Worm (Caenorhabditis elegans) whole organism, L4 larva: ENCODE results near the gene igdb-3.
A peak's percentile ranks its signal among the peaks of the same experiment; 100 is the strongest.

ENCODE experiments used
- D1046.2 ChIP-seq: fragments of 200-800 bp; sonication (Bioruptor generic); IDR thresholded peaks from 2 replicates; pipeline ENCODE4 v1.3.6; 2022; ENCODE audit warnings: missing genetic modification characterization, missing compliant biosample characterization
- F26F4.8 ChIP-seq: fragments of 200-800 bp; sonication (Bioruptor generic); conservative IDR thresholded peaks from 2 replicates; pipeline ENCODE4 v1.3.6; 2022; ENCODE audit warnings: missing genetic modification characterization, missing compliant biosample characterization
- F37D6.2 ChIP-seq: sonication (generic microtip); optimal IDR thresholded peaks from 2 replicates; lab custom pipeline; 2016; ENCODE audit warnings: mild to moderate bottlenecking, missing genetic modification characterization, missing compliant biosample characterization
- F49E8.2 ChIP-seq: sonication (generic microtip); optimal IDR thresholded peaks from 2 replicates; lab custom pipeline; 2016; ENCODE audit warnings: missing compliant biosample characterization, mild to moderate bottlenecking, missing genetic modification characterization, borderline replicate concordance
- Y105C5A.15 ChIP-seq: fragments of 200-800 bp; sonication (Bioruptor generic); IDR thresholded peaks from 2 replicates; pipeline ENCODE4 v1.3.6; 2022; ENCODE audit warnings: missing genetic modification characterization, missing compliant biosample characterization
- Y48G9A.11 ChIP-seq: fragments of 200-800 bp; sonication (Bioruptor generic); IDR thresholded peaks from 2 replicates; pipeline ENCODE4 v1.3.6; 2022; ENCODE audit warnings: missing genetic modification reagents, missing genetic modification characterization, missing compliant biosample characterization
- Y5F2A.4 ChIP-seq: fragments of 200-800 bp; sonication (Bioruptor generic); optimal IDR thresholded peaks from 2 replicates; lab custom pipeline; 2018; ENCODE audit warnings: mild to moderate bottlenecking, missing genetic modification characterization, missing compliant biosample characterization
- ZK546.5 ChIP-seq, 2 experiments: sonication (generic microtip); optimal IDR thresholded peaks; 2 replicates each; lab custom pipeline; 2017; ENCODE audit warnings: missing biosample characterization in 2 of 2, missing genetic modification characterization in 2 of 2
- aha-1 ChIP-seq: fragments of 150-350 bp; peaks from one replicate; lab custom pipeline; 2014; ENCODE audit warnings: missing biosample characterization, missing genetic modification characterization
- ama-1 ChIP-seq: fragments of 150-350 bp; optimal IDR thresholded peaks from 2 replicates; lab custom pipeline; 2014; ENCODE audit warnings: inconsistent platforms, mixed read lengths
- ceh-20 ChIP-seq: fragments of 200-800 bp; sonication (Bioruptor generic); IDR thresholded peaks from 2 replicates; pipeline ENCODE4 v1.3.6; 2022; ENCODE audit warnings: missing genetic modification reagents, missing genetic modification characterization, missing compliant biosample characterization
- ceh-28 ChIP-seq: fragments of 150-350 bp; optimal IDR thresholded peaks from 2 replicates; lab custom pipeline; 2014; ENCODE audit warnings: missing biosample characterization, missing genetic modification reagents, missing genetic modification characterization
- ceh-32 ChIP-seq: sonication (generic microtip); optimal IDR thresholded peaks from 2 replicates; lab custom pipeline; 2016; ENCODE audit warnings: mild to moderate bottlenecking, missing genetic modification characterization, missing compliant biosample characterization; ENCODE audit not compliant: poor library complexity
- ceh-44 ChIP-seq: fragments of 200-800 bp; sonication (Bioruptor generic); IDR thresholded peaks from 2 replicates; pipeline ENCODE4 v1.3.6; 2022; ENCODE audit warnings: missing genetic modification reagents, missing genetic modification characterization, missing compliant biosample characterization
- duxl-1 ChIP-seq: sonication (generic microtip); optimal IDR thresholded peaks from 2 replicates; lab custom pipeline; 2016; ENCODE audit warnings: mild to moderate bottlenecking, missing genetic modification characterization, moderate library complexity, missing compliant biosample characterization; ENCODE audit not compliant: poor library complexity
- fos-1 ChIP-seq: fragments of 150-350 bp; optimal IDR thresholded peaks from 2 replicates; lab custom pipeline; 2014; ENCODE audit warnings: missing biosample characterization, missing genetic modification characterization
- gei-8 ChIP-seq: fragments of 200-800 bp; sonication (Bioruptor generic); optimal IDR thresholded peaks from 2 replicates; lab custom pipeline; 2018; ENCODE audit warnings: mild to moderate bottlenecking, missing genetic modification characterization, missing compliant biosample characterization
- hlh-11 ChIP-seq: fragments of 200-800 bp; sonication (Bioruptor generic); optimal IDR thresholded peaks from 2 replicates; lab custom pipeline; 2018; ENCODE audit warnings: mild to moderate bottlenecking, missing genetic modification characterization, missing compliant biosample characterization
- hmg-1.1 ChIP-seq: fragments of 200-800 bp; sonication (Bioruptor generic); IDR thresholded peaks from 2 replicates; pipeline ENCODE4 v1.3.6; 2022; ENCODE audit warnings: missing genetic modification reagents, missing genetic modification characterization, missing compliant biosample characterization
- lim-7 ChIP-seq: fragments of 200-800 bp; sonication (Bioruptor generic); IDR thresholded peaks from 2 replicates; pipeline ENCODE4 v1.3.6; 2022; ENCODE audit warnings: missing genetic modification characterization, missing compliant biosample characterization
- lin-29 ChIP-seq: fragments of 200-800 bp; sonication (Bioruptor generic); IDR thresholded peaks from 2 replicates; pipeline ENCODE4 v1.3.6; 2022; ENCODE audit warnings: missing genetic modification reagents, missing genetic modification characterization, missing compliant biosample characterization
- lir-3 ChIP-seq: sonication (generic microtip); optimal IDR thresholded peaks from 2 replicates; lab custom pipeline; 2016; ENCODE audit warnings: mild to moderate bottlenecking, missing genetic modification characterization, missing compliant biosample characterization
- madf-5 ChIP-seq, 2 experiments: fragments of 200-800 bp; sonication (Bioruptor generic); IDR thresholded peaks; 2 replicates each; pipeline ENCODE4 v1.3.6; 2022; ENCODE audit warnings: missing compliant biosample characterization in 2 of 2, missing genetic modification characterization in 2 of 2
- mdl-1 ChIP-seq, 2 experiments: fragments of 150-350 bp in 1 of 2; sonication (generic microtip) in 1 of 2; optimal IDR thresholded peaks; 2 replicates each; lab custom pipeline; 2014 to 2017; ENCODE audit warnings: missing biosample characterization in 2 of 2, missing genetic modification characterization in 2 of 2
- mes-2 ChIP-seq: sonication (generic microtip); optimal IDR thresholded peaks from 2 replicates; lab custom pipeline; 2016; ENCODE audit warnings: missing genotype, mild to moderate bottlenecking, missing genetic modification characterization, missing compliant biosample characterization; ENCODE audit not compliant: poor library complexity, severe bottlenecking
- nhr-10 ChIP-seq: fragments of 150-350 bp; optimal IDR thresholded peaks from 2 replicates; lab custom pipeline; 2014; ENCODE audit warnings: missing biosample characterization, missing genetic modification characterization
- nhr-28 ChIP-seq: fragments of 150-350 bp; optimal IDR thresholded peaks from 2 replicates; lab custom pipeline; 2014; ENCODE audit warnings: missing biosample characterization, missing genetic modification characterization
- nhr-41 ChIP-seq: fragments of 200-800 bp; sonication (Bioruptor generic); IDR thresholded peaks from 2 replicates; pipeline ENCODE4 v1.3.6; 2022; ENCODE audit warnings: missing genetic modification reagents, missing genetic modification characterization, missing compliant biosample characterization
- nhr-42 ChIP-seq: fragments of 200-800 bp; sonication (Bioruptor generic); IDR thresholded peaks from 2 replicates; pipeline ENCODE4 v1.3.6; 2022; ENCODE audit warnings: missing genetic modification characterization, missing compliant biosample characterization
- nhr-76 ChIP-seq: fragments of 150-350 bp; optimal IDR thresholded peaks from 2 replicates; lab custom pipeline; 2014; ENCODE audit warnings: missing biosample characterization, missing genetic modification characterization
- nhr-77 ChIP-seq: fragments of 150-350 bp; optimal IDR thresholded peaks from 2 replicates; lab custom pipeline; 2014; ENCODE audit warnings: missing biosample characterization, missing genetic modification characterization
- pha-4 ChIP-seq, 2 experiments: fragments of 150-350 bp in 1 of 2; fragments of 200-800 bp in 1 of 2; sonication (Bioruptor generic) in 1 of 2; IDR thresholded peaks in 1 of 2; optimal IDR thresholded peaks in 1 of 2; 2 replicates each; pipeline versions ENCODE4 v1.3.6 to Lab custom; 2014 to 2022; ENCODE audit warnings: missing genetic modification characterization in 2 of 2, missing genetic modification reagents in 2 of 2, missing biosample characterization in 1 of 2, missing compliant biosample characterization in 1 of 2
- rbr-2 ChIP-seq: sonication (generic microtip); optimal IDR thresholded peaks from 2 replicates; lab custom pipeline; 2016; ENCODE audit warnings: missing genotype, missing genetic modification characterization, missing compliant biosample characterization
- saeg-2 ChIP-seq: fragments of 200-800 bp; sonication (Bioruptor generic); IDR thresholded peaks from 2 replicates; pipeline ENCODE4 v1.3.6; 2022; ENCODE audit warnings: missing genetic modification reagents, missing genetic modification characterization, missing compliant biosample characterization
- spr-1 ChIP-seq: sonication (generic microtip); optimal IDR thresholded peaks from 2 replicates; lab custom pipeline; 2016; ENCODE audit warnings: mild to moderate bottlenecking, missing genetic modification characterization, missing compliant biosample characterization
- spr-3 ChIP-seq: fragments of 200-800 bp; sonication (Bioruptor generic); optimal IDR thresholded peaks from 2 replicates; lab custom pipeline; 2018; ENCODE audit warnings: mild to moderate bottlenecking, missing genetic modification characterization, missing compliant biosample characterization
- tra-1 ChIP-seq: fragments of 200-800 bp; sonication (Bioruptor generic); IDR thresholded peaks from 2 replicates; pipeline ENCODE4 v1.3.6; 2022; ENCODE audit warnings: missing genetic modification reagents, missing genetic modification characterization, missing compliant biosample characterization
- unc-130 ChIP-seq: sonication (generic microtip); optimal IDR thresholded peaks from 2 replicates; lab custom pipeline; 2016; ENCODE audit warnings: missing genetic modification reagents, missing genetic modification characterization, missing compliant biosample characterization
- unc-62 ChIP-seq, 3 experiments: fragments of 150-350 bp in 1 of 3; sonication (generic microtip); optimal IDR thresholded peaks in 2 of 3; peaks in 1 of 3; 1 replicate in 1 of 3; 2 replicates in 2 of 3; lab custom pipeline; 2014 to 2017; ENCODE audit warnings: missing biosample characterization in 3 of 3, missing genetic modification characterization in 3 of 3, missing genetic modification reagents in 3 of 3, missing genotype in 1 of 3
- vab-7 ChIP-seq: fragments of 200-800 bp; sonication (Bioruptor generic); IDR thresholded peaks from 2 replicates; pipeline ENCODE4 v1.3.6; 2022; ENCODE audit warnings: missing genetic modification reagents, missing genetic modification characterization, missing compliant biosample characterization
- zfp-2 ChIP-seq: sonication (generic microtip); optimal IDR thresholded peaks from 2 replicates; lab custom pipeline; 2016; ENCODE audit warnings: mild to moderate bottlenecking, missing genetic modification characterization, missing compliant biosample characterization
- zip-11 ChIP-seq: fragments of 200-800 bp; sonication (Bioruptor generic); IDR thresholded peaks from 2 replicates; pipeline ENCODE4 v1.3.6; 2022; ENCODE audit warnings: missing genetic modification characterization, missing compliant biosample characterization
- zip-2 ChIP-seq: fragments of 150-350 bp; optimal IDR thresholded peaks from 2 replicates; lab custom pipeline; 2014; ENCODE audit warnings: missing biosample characterization, missing genetic modification characterization
- ztf-7 ChIP-seq: fragments of 150-350 bp; optimal IDR thresholded peaks from 2 replicates; lab custom pipeline; 2014; ENCODE audit warnings: missing biosample characterization, missing genetic modification characterization

Gene igdb-3

DNA sequence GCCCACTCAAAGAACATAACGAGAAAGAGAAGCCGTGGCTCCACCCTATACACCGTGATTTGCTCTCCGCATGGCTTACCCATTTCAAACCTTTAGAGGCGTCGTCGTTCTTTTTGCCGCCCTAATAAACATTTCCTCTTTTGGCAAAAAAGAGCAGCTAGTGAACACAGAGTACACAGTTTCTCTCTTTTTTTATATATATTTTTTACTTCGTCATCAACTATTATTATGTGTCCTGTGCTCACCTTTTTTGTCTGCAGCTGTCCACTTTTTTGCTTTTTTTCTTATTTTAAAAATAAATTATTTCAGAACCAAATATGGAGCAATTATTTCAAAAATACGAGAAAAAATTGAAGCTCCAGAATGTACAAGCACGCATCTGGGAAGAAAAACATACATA is 15.6 kb upstream of the igdb-3 start, which contains the start of gene C03B1.2:
C03B1.2 (plus strand) TSS at position 301 of the 400 bp plus-strand sequence.
- no peak for TF ChIP-seq aha-1 (tag; lab: Kevin White, UChicago)
- TF ChIP-seq lim-7 (GFP tag; lab: Robert Waterston, UW), result no peak
- no peak for TF ChIP-seq hlh-11 (tag; lab: Kevin White, UChicago)
- TF ChIP-seq ztf-7 (tag; lab: Kevin White, UChicago), result no peak
- no peak for TF ChIP-seq zip-2

ce11 chrX:6371192-6372116 is 13.8 kb upstream of the igdb-3 start:
- TF ChIP-seq F37D6.2 (tag; lab: Kevin White, UChicago) (peak; percentile 40), unc-130 (GFP tag; lab: Kevin White, UChicago) (peak; percentile 45), unc-62 (GFP tag; optimal IDR thresholded peaks at IDR 0.05 in 1 of 2; lab: Kevin White, UChicago) (peak in 1 of 2 experiments; percentile 92), unc-62 (tag; optimal IDR thresholded peaks at IDR 0.05; lab: Kevin White, UChicago) (no peak), F49E8.2 (tag; lab: Kevin White, UChicago) (peak; percentile 50), aha-1 (tag; lab: Kevin White, UChicago) (peak; percentile 92), Y105C5A.15 (GFP tag; lab: Robert Waterston, UW) (peak; percentile 91), nhr-41 (peak; percentile 56; the same call in 1 of the 2 replicates), Y48G9A.11 (GFP tag; lab: Robert Waterston, UW) (peak; percentile 51; the same call in 1 of the 2 replicates), nhr-10 (tag; lab: Kevin White, UChicago) (no peak), ceh-20 (GFP tag; lab: Robert Waterston, UW) (peak; percentile 46; the same call in 1 of the 2 replicates), nhr-77 (tag; lab: Kevin White, UChicago) (peak; percentile 26), zip-11 (GFP tag; lab: Robert Waterston, UW) (0 out of 2 replicates have a peak, but pooled peaks have one; percentile 21), duxl-1 (peak; percentile 73), saeg-2 (0 out of 2 replicates have a peak, but pooled peaks have one; percentile 77), ceh-32 (tag; lab: Kevin White, UChicago) (peak; percentile 39), ceh-28 (no peak), lim-7 (GFP tag; lab: Robert Waterston, UW) (no peak; the same call in 1 of the 2 replicates), spr-1 (peak; percentile 41), mes-2 (tag; lab: Kevin White, UChicago) (no peak), hmg-1.1 (GFP tag; lab: Robert Waterston, UW) (peak; percentile 90), nhr-76 (tag; lab: Kevin White, UChicago) (no peak), ztf-7 (tag; lab: Kevin White, UChicago) (peak; percentile 15), madf-5 (GFP tag; IDR thresholded peaks at IDR 0.05; lab: Robert Waterston, UW) (peak; percentile 78 to 86; a peak in 2 of 4 replicates), fos-1 (tag; lab: Kevin White, UChicago) (no peak), nhr-28 (tag; lab: Kevin White, UChicago) (peak; percentile 24), D1046.2 (GFP tag; lab: Robert Waterston, UW) (peak; percentile 87), gei-8 (GFP tag; lab: Kevin White, UChicago) (peak; percentile 66), lir-3 (tag; lab: Kevin White, UChicago) (peak; percentile 60), nhr-42 (0 out of 2 replicates have a peak, but pooled peaks have one; percentile 16), ZK546.5 (tag; optimal IDR thresholded peaks at IDR 0.05; lab: Kevin White, UChicago) (no peak), Y5F2A.4 (GFP tag; lab: Kevin White, UChicago) (peak; percentile 40), pha-4 (GFP tag; IDR thresholded peaks at IDR 0.05; lab: Robert Waterston, UW) (peak; percentile 89), pha-4 (tag; optimal IDR thresholded peaks at IDR 0.05; lab: Kevin White, UChicago) (no peak), lin-29 (GFP tag; lab: Robert Waterston, UW) (peak; percentile 43; the same call in 1 of the 2 replicates), vab-7 (GFP tag; lab: Robert Waterston, UW) (peak; percentile 90), zfp-2 (tag; lab: Kevin White, UChicago) (peak; percentile 38), F26F4.8 (GFP tag; lab: Robert Waterston, UW) (peak; percentile 90), mdl-1 (tag; optimal IDR thresholded peaks at IDR 0.05; lab: Kevin White, UChicago) (no peak), spr-3 (GFP tag; lab: Kevin White, UChicago) (peak; percentile 81), ama-1 (lab: Kevin White, UChicago) (no peak), rbr-2 (tag; lab: Kevin White, UChicago) (peak; percentile 73), tra-1 (peak; percentile 80; the same call in 1 of the 2 replicates), ceh-44 (GFP tag; lab: Robert Waterston, UW) (peak; percentile 69; the same call in 1 of the 2 replicates)
